Fruit fly (Drosophila melanogaster) Kc167 (cell line): Measurements from ENCODE around the gene atk.

Experiments
- Myc ChIP-seq: fragments of >200 bp; optimal IDR thresholded peaks from 2 replicates; lab custom pipeline; 2017; ENCODE audit warnings: missing external identifiers
- Sin3A ChIP-seq: fragments of >200 bp; optimal IDR thresholded peaks from 2 replicates; lab custom pipeline; 2018; ENCODE audit warnings: missing external identifiers
- h ChIP-seq: fragments of >200 bp; optimal IDR thresholded peaks from 3 replicates; lab custom pipeline; 2018; ENCODE audit warnings: missing external identifiers
- psq ChIP-seq: fragments of >200 bp; optimal IDR thresholded peaks from 2 replicates; lab custom pipeline; 2017; ENCODE audit warnings: missing external identifiers

DNA sequence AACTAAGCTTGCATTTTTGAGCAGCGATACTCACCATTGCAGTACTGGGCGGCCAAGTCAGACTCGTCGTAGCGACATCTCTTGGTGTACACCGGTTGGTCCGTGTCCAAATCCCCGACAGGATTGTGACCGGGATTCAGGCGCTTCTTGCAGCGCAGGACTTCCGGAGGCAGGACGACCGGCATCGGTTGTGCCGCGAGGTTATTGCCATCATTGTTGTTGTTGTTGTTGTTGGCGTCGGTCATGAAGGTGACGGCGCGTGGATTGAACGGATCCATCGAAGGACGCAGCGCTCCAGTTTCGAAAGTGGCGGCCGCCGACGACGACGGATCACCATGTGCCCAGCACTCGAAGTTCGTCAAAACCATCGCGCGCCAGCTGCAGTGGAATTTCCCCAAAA, 7.9 kb upstream of the atk start:
- no peak for TF ChIP-seq h (lab: Kevin White, UChicago)
- no peak for TF ChIP-seq Myc (lab: Kevin White, UChicago)
- TF ChIP-seq psq (lab: Kevin White, UChicago): no peak
- no peak for TF ChIP-seq Sin3A (lab: Kevin White, UChicago)
